Worm (Caenorhabditis elegans) whole organism, L4/young adult: ENCODE data around the gene F55E10.2.

Experiments used
- W03F9.2 ChIP-seq: fragments of 150-350 bp; optimal IDR thresholded peaks from 2 replicates; lab custom pipeline; 2014; ENCODE audit warnings: missing biosample characterization, missing genetic modification characterization
- dao-5 ChIP-seq: sonication (generic microtip); optimal IDR thresholded peaks from 2 replicates; lab custom pipeline; 2016; ENCODE audit warnings: missing genotype, missing genetic modification characterization, moderate library complexity, missing compliant biosample characterization
- him-1 ChIP-seq: sonication (generic microtip); optimal IDR thresholded peaks from 2 replicates; lab custom pipeline; 2016; ENCODE audit warnings: missing genotype, missing genetic modification reagents, missing genetic modification characterization, missing compliant biosample characterization

DNA sequence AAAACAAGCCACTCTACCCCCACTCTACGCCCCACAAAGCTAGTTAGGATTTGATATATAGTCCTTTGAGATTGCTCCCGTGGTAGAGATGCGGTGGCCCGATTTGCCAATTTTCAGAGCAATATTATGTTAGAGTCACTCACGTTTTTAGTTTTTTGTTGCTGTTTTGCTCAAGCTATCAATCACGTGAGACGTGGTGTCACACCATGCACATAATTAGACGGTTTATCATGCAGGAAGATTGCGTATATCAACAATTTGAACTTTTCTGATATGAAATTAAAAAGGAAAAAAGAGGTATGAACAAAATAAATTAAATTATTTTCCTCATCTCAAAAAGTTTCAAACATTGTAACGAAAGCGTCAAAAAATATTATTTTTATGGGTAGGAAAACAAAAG lies 15.8 kb downstream of the F55E10.2 start:
- no peak for TF ChIP-seq W03F9.2 (tag; lab: Kevin White, UChicago)
- no peak for TF ChIP-seq him-1
- TF ChIP-seq dao-5 (tag; lab: Kevin White, UChicago): no peak
